Worm (Caenorhabditis elegans) whole organism, L1 larva: ENCODE data around the gene Y53G8AM.7.

ENCODE experiments used
- nhr-12 ChIP-seq: sonication (generic microtip); optimal IDR thresholded peaks from 2 replicates; lab custom pipeline; 2017; ENCODE audit warnings: missing biosample characterization, missing genetic modification characterization
- unc-86 ChIP-seq: sonication (generic microtip); optimal IDR thresholded peaks from 2 replicates; lab custom pipeline; 2016; ENCODE audit warnings: missing genetic modification characterization, missing compliant biosample characterization

DNA sequence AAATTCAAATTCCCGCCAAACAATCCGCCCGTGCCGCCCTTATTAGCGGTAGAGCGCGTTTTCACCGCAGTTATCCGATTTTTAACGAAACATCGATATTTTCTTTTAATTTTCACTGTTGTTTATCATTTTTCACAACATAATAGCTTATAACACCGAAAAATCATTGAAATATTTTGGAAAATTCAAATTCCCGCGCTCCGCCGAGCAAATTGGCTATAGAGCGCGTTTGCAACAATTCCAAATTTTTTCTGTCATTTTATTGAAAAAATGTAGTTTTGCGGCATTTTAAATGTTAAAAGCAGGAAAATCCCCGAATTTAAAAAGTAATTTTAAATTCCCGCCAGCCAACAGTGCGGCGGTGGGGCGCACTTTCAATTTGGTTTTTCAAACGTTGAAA is 43.2 kb upstream of the Y53G8AM.7 start:
- no peak for TF ChIP-seq nhr-12 (tag; lab: Kevin White, UChicago)
- no peak for TF ChIP-seq unc-86 (tag; lab: Kevin White, UChicago)
